Fruit fly (Drosophila melanogaster) whole organism, embryonic: ENCODE data around the gene RASSF8.

Source experiments
- C15 ChIP-seq: fragments of 200-800 bp; sonication (Bioruptor generic); IDR thresholded peaks from 3 replicates; pipeline ENCODE4 v1.3.6; 2022; ENCODE audit warnings: missing biosample characterization, missing genetic modification characterization
- CG10366 ChIP-seq: fragments of 200-800 bp; sonication (Bioruptor generic); IDR thresholded peaks from 2 replicates; pipeline ENCODE4 v1.3.6; 2022; ENCODE audit warnings: missing biosample characterization, missing genetic modification characterization
- CG10565 ChIP-seq: fragments of 200-800 bp; sonication (Bioruptor generic); optimal IDR thresholded peaks from 3 replicates; lab custom pipeline; 2016; ENCODE audit warnings: missing biosample characterization, mild to moderate bottlenecking, missing genetic modification characterization
- CG11085 ChIP-seq: fragments of 200-800 bp; sonication (Bioruptor generic); IDR thresholded peaks from 2 replicates; pipeline ENCODE4 v1.3.6; 2022; ENCODE audit warnings: missing biosample characterization, missing genetic modification characterization
- CG12659 ChIP-seq: fragments of 200-800 bp; sonication (Bioruptor generic); optimal IDR thresholded peaks from 3 replicates; lab custom pipeline; 2017; ENCODE audit warnings: mild to moderate bottlenecking, missing biosample characterization, missing genetic modification reagents, missing genetic modification characterization
- CG18262 ChIP-seq: fragments of 200-800 bp; optimal IDR thresholded peaks from 3 replicates; lab custom pipeline; 2019; ENCODE audit warnings: missing biosample characterization, mild to moderate bottlenecking, missing genetic modification characterization, moderate library complexity
- CG18599 ChIP-seq: fragments of 200-800 bp; sonication (Bioruptor generic); optimal IDR thresholded peaks from 3 replicates; lab custom pipeline; 2017; ENCODE audit warnings: missing biosample characterization, missing genetic modification characterization, mild to moderate bottlenecking, moderate library complexity, missing genetic modification reagents
- CG2678 ChIP-seq: fragments of 200-800 bp; sonication (Bioruptor generic); optimal IDR thresholded peaks from 3 replicates; lab custom pipeline; 2019; ENCODE audit warnings: missing biosample characterization, mild to moderate bottlenecking, missing genetic modification characterization, moderate library complexity
- CG31365 ChIP-seq: fragments of 200-800 bp; sonication (Bioruptor generic); optimal IDR thresholded peaks from 2 replicates; lab custom pipeline; 2018; ENCODE audit warnings: missing biosample characterization, mild to moderate bottlenecking, missing genetic modification characterization
- CG31441 ChIP-seq: fragments of 200-800 bp; sonication (Bioruptor generic); IDR thresholded peaks from 2 replicates; pipeline ENCODE4 v1.3.6; 2022; ENCODE audit warnings: missing biosample characterization, missing genetic modification characterization
- CG32772 ChIP-seq: fragments of 200-800 bp; sonication (Bioruptor generic); IDR thresholded peaks from 2 replicates; pipeline ENCODE4 v1.3.6; 2022; ENCODE audit warnings: missing biosample characterization, missing genetic modification characterization
- CG33557 ChIP-seq: fragments of 200-800 bp; sonication (Bioruptor generic); optimal IDR thresholded peaks from 2 replicates; lab custom pipeline; 2019; ENCODE audit warnings: missing biosample characterization, mild to moderate bottlenecking, missing genetic modification characterization, moderate library complexity
- CG6254 ChIP-seq: fragments of 200-800 bp; sonication (Bioruptor generic); optimal IDR thresholded peaks from 3 replicates; lab custom pipeline; 2017; ENCODE audit warnings: mild to moderate bottlenecking, missing biosample characterization, missing genetic modification reagents, missing genetic modification characterization
- CG6272 ChIP-seq: fragments of 200-800 bp; sonication (Bioruptor generic); IDR thresholded peaks from 2 replicates; pipeline ENCODE4 v1.3.6; 2022; ENCODE audit warnings: missing biosample characterization, missing genetic modification characterization
- CG7839 ChIP-seq: fragments of 200-800 bp; sonication (Bioruptor generic); optimal IDR thresholded peaks from 3 replicates; lab custom pipeline; 2018; ENCODE audit warnings: missing biosample characterization, mild to moderate bottlenecking, missing genetic modification characterization, moderate library complexity
- CG8478 ChIP-seq: fragments of >200 bp; optimal IDR thresholded peaks from 2 replicates; lab custom pipeline; 2018
- CG9727 ChIP-seq: fragments of 200-800 bp; sonication (Bioruptor generic); optimal IDR thresholded peaks from 3 replicates; lab custom pipeline; 2017; ENCODE audit warnings: missing biosample characterization, mild to moderate bottlenecking, missing genetic modification characterization
- Deaf1 ChIP-seq: fragments of 200-800 bp; optimal IDR thresholded peaks from 3 replicates; lab custom pipeline; 2019; ENCODE audit warnings: missing biosample characterization, mild to moderate bottlenecking, missing genetic modification characterization, moderate library complexity
- Gsc ChIP-seq: fragments of 200-800 bp; sonication (Bioruptor generic); IDR thresholded peaks from 2 replicates; pipeline ENCODE4 v1.3.6; 2022; ENCODE audit warnings: missing biosample characterization, missing genetic modification characterization
- H2.0 ChIP-seq: fragments of 200-800 bp; sonication (Bioruptor generic); IDR thresholded peaks from 2 replicates; pipeline ENCODE4 v1.3.6; 2022; ENCODE audit warnings: missing biosample characterization, missing genetic modification characterization
- Lpt ChIP-seq: fragments of >200 bp; optimal IDR thresholded peaks from 2 replicates; lab custom pipeline; 2018; ENCODE audit warnings: missing biosample characterization, missing genetic modification characterization
- Myb ChIP-seq: fragments of 200-800 bp; sonication (Bioruptor generic); optimal IDR thresholded peaks from 2 replicates; lab custom pipeline; 2016; ENCODE audit warnings: missing biosample characterization, missing genetic modification characterization
- PHDP ChIP-seq: fragments of 200-800 bp; sonication (Bioruptor generic); optimal IDR thresholded peaks from 3 replicates; lab custom pipeline; 2018; ENCODE audit warnings: missing biosample characterization, mild to moderate bottlenecking, missing genetic modification characterization, moderate library complexity
- Xrp1 ChIP-seq: fragments of 200-800 bp; sonication (Bioruptor generic); IDR thresholded peaks from 2 replicates; pipeline ENCODE4 v1.3.6; 2022; ENCODE audit warnings: missing biosample characterization, missing genetic modification characterization
- az2 ChIP-seq: fragments of 200-800 bp; sonication (Bioruptor generic); optimal IDR thresholded peaks from 3 replicates; lab custom pipeline; 2016; ENCODE audit warnings: missing biosample characterization, missing genetic modification characterization
- bab2 ChIP-seq: fragments of 200-800 bp; sonication (Bioruptor generic); optimal IDR thresholded peaks from 2 replicates; lab custom pipeline; 2016; ENCODE audit warnings: missing biosample characterization, missing genetic modification characterization
- ci ChIP-seq: fragments of 200-800 bp; sonication (Bioruptor generic); IDR thresholded peaks from 3 replicates; pipeline ENCODE4 v1.3.6; 2022; ENCODE audit warnings: missing biosample characterization, missing genetic modification characterization
- corto ChIP-seq: fragments of 200-800 bp; sonication (Bioruptor generic); optimal IDR thresholded peaks from 2 replicates; lab custom pipeline; 2016; ENCODE audit warnings: missing biosample characterization, mild to moderate bottlenecking, missing genetic modification characterization, moderate library complexity
- dm ChIP-seq: fragments of 200-800 bp; sonication (Bioruptor generic); optimal IDR thresholded peaks from 3 replicates; lab custom pipeline; 2016; ENCODE audit warnings: missing biosample characterization, missing genetic modification characterization
- grau ChIP-seq: fragments of 200-800 bp; optimal IDR thresholded peaks from 3 replicates; lab custom pipeline; 2019; ENCODE audit warnings: missing biosample characterization, mild to moderate bottlenecking, missing genetic modification characterization, moderate library complexity
- gt ChIP-seq: fragments of 200-800 bp; sonication (Bioruptor generic); IDR thresholded peaks from 2 replicates; pipeline ENCODE4 v1.3.6; 2022; ENCODE audit warnings: missing biosample characterization, missing genetic modification characterization
- hbn ChIP-seq: fragments of 200-800 bp; sonication (Bioruptor generic); IDR thresholded peaks from 2 replicates; pipeline ENCODE4 v1.3.6; 2022; ENCODE audit warnings: missing biosample characterization, missing genetic modification characterization; ENCODE audit not compliant: partially characterized antibody
- hkb ChIP-seq, 2 experiments: fragments of 200-800 bp in 1 of 2; fragments of >200 bp in 1 of 2; sonication (Bioruptor generic) in 1 of 2; IDR thresholded peaks in 1 of 2; optimal IDR thresholded peaks in 1 of 2; 2 replicates each; pipeline versions ENCODE4 v1.3.6 to Lab custom; 2017 to 2022; ENCODE audit warnings: missing biosample characterization in 1 of 2, missing genetic modification characterization in 1 of 2
- hth ChIP-seq: fragments of >200 bp; optimal IDR thresholded peaks from 2 replicates; lab custom pipeline; 2017; ENCODE audit warnings: inconsistent platforms
- ind ChIP-seq: fragments of 200-800 bp; sonication (Bioruptor generic); optimal IDR thresholded peaks from 3 replicates; lab custom pipeline; 2016; ENCODE audit warnings: missing biosample characterization, missing genetic modification characterization
- lab ChIP-seq: fragments of 200-800 bp; sonication (Bioruptor generic); optimal IDR thresholded peaks from 3 replicates; lab custom pipeline; 2017; ENCODE audit warnings: missing biosample characterization, missing genetic modification characterization, mild to moderate bottlenecking, moderate library complexity, missing genetic modification reagents
- lbe ChIP-seq: fragments of 200-800 bp; sonication (Bioruptor generic); optimal IDR thresholded peaks from 2 replicates; lab custom pipeline; 2016; ENCODE audit warnings: missing biosample characterization, mild to moderate bottlenecking, missing genetic modification characterization
- onecut ChIP-seq: fragments of 200-800 bp; sonication (Bioruptor generic); IDR thresholded peaks from 2 replicates; pipeline ENCODE4 v1.3.6; 2022; ENCODE audit warnings: missing biosample characterization, missing genetic modification characterization
- pan ChIP-seq, 4 experiments: fragments of >200 bp in 3 of 4; fragments of 200-800 bp in 1 of 4; sonication (Bioruptor generic) in 1 of 4; optimal IDR thresholded peaks in 3 of 4; IDR thresholded peaks in 1 of 4; 2 replicates each; pipeline versions ENCODE4 v1.3.6 to Lab custom; 2017 to 2022; ENCODE audit warnings: missing biosample characterization in 2 of 4, missing genetic modification characterization in 2 of 4, mixed read lengths in 1 of 4
- pho ChIP-seq: fragments of 200-800 bp; sonication (Bioruptor generic); optimal IDR thresholded peaks from 2 replicates; lab custom pipeline; 2016; ENCODE audit warnings: missing biosample characterization, missing genetic modification characterization
- prd ChIP-seq, 3 experiments: fragments of >200 bp in 2 of 3; fragments of 200-800 bp in 1 of 3; sonication (Bioruptor generic) in 1 of 3; optimal IDR thresholded peaks in 2 of 3; IDR thresholded peaks in 1 of 3; 2 replicates in 2 of 3; 3 replicates in 1 of 3; pipeline versions ENCODE4 v1.3.6 to Lab custom; 2017 to 2022; ENCODE audit warnings: missing biosample characterization in 1 of 3, missing genetic modification characterization in 1 of 3
- row ChIP-seq: fragments of 200-800 bp; sonication (Bioruptor generic); IDR thresholded peaks from 3 replicates; pipeline ENCODE4 v1.3.6; 2022; ENCODE audit warnings: missing biosample characterization, missing genetic modification characterization
- sens ChIP-seq: fragments of 200-800 bp; sonication (Bioruptor generic); peaks from one replicate; lab custom pipeline; 2016; ENCODE audit warnings: missing biosample characterization, missing genetic modification characterization
- sens-2 ChIP-seq: fragments of 200-800 bp; sonication (Bioruptor generic); IDR thresholded peaks from 2 replicates; pipeline ENCODE4 v1.3.6; 2022; ENCODE audit warnings: missing biosample characterization, missing genetic modification characterization
- sob ChIP-seq: fragments of 200-800 bp; sonication (Bioruptor generic); IDR thresholded peaks from 2 replicates; pipeline ENCODE4 v1.3.6; 2022; ENCODE audit warnings: missing biosample characterization, missing genetic modification characterization
- stwl ChIP-seq: fragments of 200-800 bp; sonication (Bioruptor generic); optimal IDR thresholded peaks from 3 replicates; lab custom pipeline; 2018; ENCODE audit warnings: missing biosample characterization, mild to moderate bottlenecking, missing genetic modification characterization, moderate library complexity
- unpg ChIP-seq: fragments of 200-800 bp; sonication (Bioruptor generic); optimal IDR thresholded peaks from 3 replicates; lab custom pipeline; 2018; ENCODE audit warnings: missing biosample characterization, mild to moderate bottlenecking, missing genetic modification characterization, moderate library complexity
- wdn ChIP-seq: fragments of 200-800 bp; sonication (Bioruptor generic); IDR thresholded peaks from 2 replicates; pipeline ENCODE4 v1.3.6; 2022; ENCODE audit warnings: missing biosample characterization, missing genetic modification characterization
- zfh1 ChIP-seq: fragments of 200-800 bp; sonication (Bioruptor generic); IDR thresholded peaks from 3 replicates; pipeline ENCODE4 v1.3.6; 2022; ENCODE audit warnings: missing biosample characterization, missing genetic modification characterization
- zfh2 ChIP-seq: fragments of 200-800 bp; sonication (Bioruptor generic); optimal IDR thresholded peaks from 2 replicates; lab custom pipeline; 2016; ENCODE audit warnings: missing biosample characterization, missing genetic modification characterization

The RASSF8 gene

DNA sequence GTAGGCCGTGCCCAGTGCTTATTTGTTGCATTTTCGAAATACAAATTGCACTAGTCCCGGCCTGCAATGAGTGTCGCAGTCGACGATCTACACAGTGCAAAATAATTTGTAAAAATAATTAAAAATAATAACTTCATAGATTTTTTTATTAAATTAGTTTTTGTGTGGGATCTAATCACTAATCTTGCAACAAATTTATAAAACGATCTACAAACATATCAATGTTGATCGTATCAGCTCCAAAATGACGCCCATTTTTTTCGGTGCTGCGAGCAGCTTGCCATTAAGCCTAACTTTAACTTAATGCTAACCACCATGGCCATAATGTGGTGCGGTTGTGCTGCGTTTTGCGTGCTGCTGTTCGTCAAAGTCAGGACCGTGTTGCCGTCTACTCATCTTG, 10.2 kb upstream of the RASSF8 start (continued):
- TF ChIP-seq zfh2 (no peak), CG31441 (GFP tag; lab: Robert Waterston, UW) (no peak), C15 (0 out of 3 replicates have a peak, but pooled peaks have one; percentile 36), hkb (optimal IDR thresholded peaks at IDR 0.05; lab: Kevin White, UChicago) (no peak), hkb (GFP tag; IDR thresholded peaks at IDR 0.05; lab: Robert Waterston, UW) (peak; percentile 60), zfh1 (GFP tag; lab: Robert Waterston, UW) (no peak), CG12659 (GFP tag; lab: Kevin White, UChicago) (no peak), grau (peak; percentile 16), CG33557 (GFP tag; lab: Kevin White, UChicago) (no peak), CG9727 (GFP tag; lab: Kevin White, UChicago) (no peak), prd (optimal IDR thresholded peaks at IDR 0.05; lab: Kevin White, UChicago) (no peak), prd (GFP tag; IDR thresholded peaks at IDR 0.05; lab: Robert Waterston, UW) (peak; percentile 33; the same call in 2 of the 3 replicates), CG8478 (no peak), unpg (GFP tag; lab: Kevin White, UChicago) (peak; percentile 39), pan (optimal IDR thresholded peaks at IDR 0.05; lab: Kevin White, UChicago) (no peak), pan (GFP tag; optimal IDR thresholded peaks at IDR 0.05 in 1 of 2, IDR thresholded peaks at IDR 0.05 in 1 of 2) (peak in 1 of 2 experiments; percentile 40), stwl (tag; lab: Kevin White, UChicago) (no peak), sens-2 (GFP tag; lab: Robert Waterston, UW) (0 out of 2 replicates have a peak, but pooled peaks have one; percentile 28), bab2 (GFP tag; lab: Kevin White, UChicago) (no peak), Xrp1 (peak; percentile 53; the same call in 1 of the 2 replicates), wdn (GFP tag; lab: Robert Waterston, UW) (0 out of 2 replicates have a peak, but pooled peaks have one; percentile 12), CG2678 (tag; lab: Kevin White, UChicago) (peak; percentile 9), CG18262 (tag; lab: Kevin White, UChicago) (peak; percentile 22), CG6254 (GFP tag; lab: Kevin White, UChicago) (peak; percentile 2), CG32772 (GFP tag; lab: Robert Waterston, UW) (no peak), Myb (GFP tag; lab: Kevin White, UChicago) (no peak), hbn (GFP tag; lab: Robert Waterston, UW) (no peak), Gsc (GFP tag; lab: Robert Waterston, UW) (no peak), lab (GFP tag; lab: Kevin White, UChicago) (peak; percentile 32), onecut (GFP tag; lab: Robert Waterston, UW) (no peak), Deaf1 (tag; lab: Kevin White, UChicago) (no peak), az2 (peak; percentile 25), CG11085 (no peak), CG7839 (tag; lab: Kevin White, UChicago) (peak; percentile 14), ind (GFP tag; lab: Kevin White, UChicago) (peak; percentile 16), dm (no peak), CG18599 (GFP tag; lab: Kevin White, UChicago) (peak; percentile 5), row (GFP tag; lab: Robert Waterston, UW) (peak; percentile 46; the same call in 2 of the 3 replicates), ci (GFP tag; lab: Robert Waterston, UW) (0 out of 3 replicates have a peak, but pooled peaks have one; percentile 45), corto (GFP tag; lab: Kevin White, UChicago) (peak; percentile 22), gt (GFP tag; lab: Robert Waterston, UW) (no peak), lbe (GFP tag; lab: Kevin White, UChicago) (peak; percentile 22), Lpt (GFP tag; lab: Kevin White, UChicago) (no peak), CG10565 (GFP tag; lab: Kevin White, UChicago) (no peak), CG31365 (no peak), sens (peak; percentile 27), H2.0 (GFP tag; lab: Robert Waterston, UW) (no peak), hth (lab: Kevin White, UChicago) (no peak), sob (GFP tag; lab: Robert Waterston, UW) (0 out of 2 replicates have a peak, but pooled peaks have one; percentile 12), PHDP (peak; percentile 27), pho (GFP tag; lab: Kevin White, UChicago) (no peak), CG10366 (GFP tag; lab: Robert Waterston, UW) (peak; percentile 28; the same call in 1 of the 2 replicates), CG6272 (GFP tag; lab: Robert Waterston, UW) (no peak)
